Worm (Caenorhabditis elegans) whole organism, L4/young adult: Measurements from ENCODE around the gene miga-1.

ENCODE experiments used
- W03F9.2 ChIP-seq: fragments of 150-350 bp; optimal IDR thresholded peaks from 2 replicates; lab custom pipeline; 2014; ENCODE audit warnings: missing biosample characterization, missing genetic modification characterization
- dao-5 ChIP-seq: sonication (generic microtip); optimal IDR thresholded peaks from 2 replicates; lab custom pipeline; 2016; ENCODE audit warnings: missing genotype, missing genetic modification characterization, moderate library complexity, missing compliant biosample characterization
- him-1 ChIP-seq: sonication (generic microtip); optimal IDR thresholded peaks from 2 replicates; lab custom pipeline; 2016; ENCODE audit warnings: missing genotype, missing genetic modification reagents, missing genetic modification characterization, missing compliant biosample characterization

- TF ChIP-seq dao-5 (tag; lab: Kevin White, UChicago) (no peak), W03F9.2 (tag; lab: Kevin White, UChicago) (no peak), him-1 (tag; lab: Kevin White, UChicago) (no peak)
Measured at ce11 chrV:12400677-12401236, at the start of gene miga-1, which contains the start of gene K01D12.20.
